Fruit fly (Drosophila melanogaster) whole organism, embryonic: ENCODE measurements around the gene Sec5.

Experiments used
- Asciz ChIP-seq: fragments of 200-800 bp; sonication (Bioruptor generic); optimal IDR thresholded peaks from 2 replicates; lab custom pipeline; 2017; ENCODE audit warnings: missing biosample characterization, mild to moderate bottlenecking, missing genetic modification characterization, missing genetic modification reagents
- Awh ChIP-seq: fragments of 200-800 bp; sonication (Bioruptor generic); IDR thresholded peaks from 2 replicates; pipeline ENCODE4, ENCODE4 v1.3.6; 2022; ENCODE audit warnings: missing biosample characterization, missing genetic modification characterization
- CG11398 ChIP-seq: fragments of 200-800 bp; sonication (Bioruptor generic); optimal IDR thresholded peaks from 2 replicates; lab custom pipeline; 2016; ENCODE audit warnings: missing biosample characterization, missing genetic modification characterization
- CG11695 ChIP-seq: fragments of 200-800 bp; sonication (Bioruptor generic); IDR thresholded peaks from 3 replicates; pipeline ENCODE4 v1.3.6; 2022; ENCODE audit warnings: missing biosample characterization, missing genetic modification characterization
- CG14860 ChIP-seq: fragments of 200-800 bp; sonication (Bioruptor generic); IDR thresholded peaks from 3 replicates; pipeline ENCODE4 v1.3.6; 2022; ENCODE audit warnings: missing biosample characterization, missing genetic modification characterization; ENCODE audit not compliant: partially characterized antibody
- CG15011 ChIP-seq: fragments of 200-800 bp; sonication (Bioruptor generic); optimal IDR thresholded peaks from 3 replicates; lab custom pipeline; 2018; ENCODE audit warnings: missing biosample characterization, mild to moderate bottlenecking, missing genetic modification characterization
- CG18764 ChIP-seq: fragments of 200-800 bp; sonication (Bioruptor generic); optimal IDR thresholded peaks from 3 replicates; lab custom pipeline; 2016; ENCODE audit warnings: missing biosample characterization, missing genetic modification characterization
- CG2712 ChIP-seq: fragments of 200-800 bp; optimal IDR thresholded peaks from 3 replicates; lab custom pipeline; 2019; ENCODE audit warnings: missing biosample characterization, mild to moderate bottlenecking, missing genetic modification characterization, moderate library complexity
- CG31224 ChIP-seq: fragments of 200-800 bp; sonication (Bioruptor generic); IDR thresholded peaks from 2 replicates; pipeline ENCODE4 v1.3.6; 2022; ENCODE audit warnings: missing biosample characterization, missing genetic modification characterization
- CG32767 ChIP-seq: fragments of 200-800 bp; sonication (Bioruptor generic); IDR thresholded peaks from 2 replicates; pipeline ENCODE4 v1.3.6; 2022; ENCODE audit warnings: missing biosample characterization, missing genetic modification characterization
- CG4360 ChIP-seq: fragments of 200-800 bp; sonication (Bioruptor generic); IDR thresholded peaks from 2 replicates; pipeline ENCODE4 v1.3.6; 2022; ENCODE audit warnings: missing biosample characterization, missing genetic modification characterization
- CG4707 ChIP-seq: fragments of 200-800 bp; sonication (Bioruptor generic); optimal IDR thresholded peaks from 2 replicates; lab custom pipeline; 2018; ENCODE audit warnings: missing biosample characterization, mild to moderate bottlenecking, missing genetic modification characterization, moderate library complexity
- CG4820 ChIP-seq: fragments of 200-800 bp; sonication (Bioruptor generic); optimal IDR thresholded peaks from 3 replicates; lab custom pipeline; 2016; ENCODE audit warnings: missing biosample characterization, missing genetic modification characterization
- CG7987 ChIP-seq: fragments of 200-800 bp; sonication (Bioruptor generic); optimal IDR thresholded peaks from 2 replicates; lab custom pipeline; 2018; ENCODE audit warnings: missing biosample characterization, mild to moderate bottlenecking, missing genetic modification characterization, moderate library complexity
- CG8281 ChIP-seq: fragments of 200-800 bp; sonication (Bioruptor generic); optimal IDR thresholded peaks from 2 replicates; lab custom pipeline; 2018; ENCODE audit warnings: missing biosample characterization, mild to moderate bottlenecking, missing genetic modification characterization, moderate library complexity
- Deaf1 ChIP-seq: fragments of 200-800 bp; optimal IDR thresholded peaks from 3 replicates; lab custom pipeline; 2019; ENCODE audit warnings: missing biosample characterization, mild to moderate bottlenecking, missing genetic modification characterization, moderate library complexity
- Fer2 ChIP-seq: fragments of 200-800 bp; sonication (Bioruptor generic); optimal IDR thresholded peaks from 2 replicates; lab custom pipeline; 2018; ENCODE audit warnings: missing biosample characterization, mild to moderate bottlenecking, missing genetic modification characterization, moderate library complexity
- H15 ChIP-seq: fragments of 200-800 bp; sonication (Bioruptor generic); IDR thresholded peaks from 3 replicates; pipeline ENCODE4 v1.3.6; 2022; ENCODE audit warnings: missing biosample characterization, missing genetic modification characterization
- Hr51 ChIP-seq, 2 experiments: fragments of 200-800 bp; sonication (Bioruptor generic); optimal IDR thresholded peaks; 2 replicates in 1 of 2; 3 replicates in 1 of 2; lab custom pipeline; 2016 to 2018; ENCODE audit warnings: missing biosample characterization in 2 of 2, missing genetic modification characterization in 2 of 2, mild to moderate bottlenecking in 1 of 2, moderate library complexity in 1 of 2
- Tbp ChIP-seq: fragments of >200 bp; optimal IDR thresholded peaks from 2 replicates; lab custom pipeline; 2018; ENCODE audit warnings: missing biosample characterization, missing genetic modification characterization
- bab2 ChIP-seq: fragments of 200-800 bp; sonication (Bioruptor generic); optimal IDR thresholded peaks from 2 replicates; lab custom pipeline; 2016; ENCODE audit warnings: missing biosample characterization, missing genetic modification characterization
- bowl ChIP-seq: fragments of 200-800 bp; sonication (Bioruptor generic); IDR thresholded peaks from 2 replicates; pipeline ENCODE4 v1.3.6; 2022; ENCODE audit warnings: missing biosample characterization, missing genetic modification characterization
- dm ChIP-seq: fragments of 200-800 bp; sonication (Bioruptor generic); optimal IDR thresholded peaks from 3 replicates; lab custom pipeline; 2016; ENCODE audit warnings: missing biosample characterization, missing genetic modification characterization
- dpn ChIP-seq, 2 experiments: fragments of 200-800 bp; sonication (Bioruptor generic); optimal IDR thresholded peaks; 3 replicates each; lab custom pipeline; 2016; ENCODE audit warnings: missing biosample characterization in 2 of 2, missing genetic modification characterization in 2 of 2
- dysf ChIP-seq: fragments of 200-800 bp; sonication (Bioruptor generic); IDR thresholded peaks from 3 replicates; pipeline ENCODE4 v1.3.6; 2022; ENCODE audit warnings: missing biosample characterization, missing genetic modification characterization
- emc ChIP-seq: fragments of 200-800 bp; sonication (Bioruptor generic); optimal IDR thresholded peaks from 2 replicates; lab custom pipeline; 2016; ENCODE audit warnings: missing biosample characterization, missing genetic modification characterization
- fd102C ChIP-seq: fragments of 200-800 bp; sonication (Bioruptor generic); optimal IDR thresholded peaks from 2 replicates; lab custom pipeline; 2018; ENCODE audit warnings: missing biosample characterization, mild to moderate bottlenecking, missing genetic modification characterization, moderate library complexity
- gro ChIP-seq: fragments of 200-800 bp; sonication (Bioruptor generic); optimal IDR thresholded peaks from 2 replicates; lab custom pipeline; 2016; ENCODE audit warnings: missing biosample characterization, missing genetic modification characterization
- jigr1 ChIP-seq: fragments of 200-800 bp; sonication (Bioruptor generic); IDR thresholded peaks from 3 replicates; pipeline ENCODE4 v1.3.6; 2022; ENCODE audit warnings: missing biosample characterization, missing genetic modification characterization
- jumu ChIP-seq: fragments of 200-800 bp; sonication (Bioruptor generic); optimal IDR thresholded peaks from 3 replicates; lab custom pipeline; 2016; ENCODE audit warnings: missing biosample characterization, missing genetic modification characterization
- lola ChIP-seq, 3 experiments: fragments of >200 bp in 2 of 3; fragments of 200-800 bp in 1 of 3; sonication (Bioruptor generic) in 1 of 3; optimal IDR thresholded peaks; 2 replicates each; lab custom pipeline; 2017 to 2019; ENCODE audit warnings: missing biosample characterization in 3 of 3, missing genetic modification characterization in 3 of 3, mild to moderate bottlenecking in 1 of 3, moderate library complexity in 1 of 3
- lov ChIP-seq, 2 experiments: fragments of 200-800 bp in 1 of 2; fragments of >200 bp in 1 of 2; sonication (Bioruptor generic) in 1 of 2; IDR thresholded peaks in 1 of 2; optimal IDR thresholded peaks in 1 of 2; 2 replicates in 1 of 2; 3 replicates in 1 of 2; pipeline versions ENCODE4 v1.3.6 to Lab custom; 2017 to 2022; ENCODE audit warnings: missing biosample characterization in 1 of 2, missing genetic modification characterization in 1 of 2
- luna ChIP-seq: fragments of 200-800 bp; sonication (Bioruptor generic); optimal IDR thresholded peaks from 2 replicates; lab custom pipeline; 2016; ENCODE audit warnings: missing biosample characterization, missing genetic modification characterization
- otp ChIP-seq: fragments of 200-800 bp; sonication (Bioruptor generic); IDR thresholded peaks from 3 replicates; pipeline ENCODE4, ENCODE4 v1.3.6; 2022; ENCODE audit warnings: missing biosample characterization, missing genetic modification characterization
- pnt ChIP-seq: fragments of 200-800 bp; sonication (Bioruptor generic); optimal IDR thresholded peaks from 3 replicates; lab custom pipeline; 2016; ENCODE audit warnings: missing biosample characterization, missing genetic modification characterization
- rib ChIP-seq: fragments of 200-800 bp; sonication (Bioruptor generic); IDR thresholded peaks from 2 replicates; pipeline ENCODE4 v1.3.6; 2022; ENCODE audit warnings: missing biosample characterization, missing genetic modification characterization
- run ChIP-seq: fragments of 200-800 bp; sonication (Bioruptor generic); optimal IDR thresholded peaks from 3 replicates; lab custom pipeline; 2018; ENCODE audit warnings: missing biosample characterization, mild to moderate bottlenecking, missing genetic modification characterization
- salm ChIP-seq: fragments of 200-800 bp; sonication (Bioruptor generic); optimal IDR thresholded peaks from 2 replicates; lab custom pipeline; 2018; ENCODE audit warnings: missing biosample characterization, mild to moderate bottlenecking, missing genetic modification characterization
- sc ChIP-seq, 3 experiments: fragments of >200 bp in 2 of 3; fragments of 200-800 bp in 1 of 3; sonication (Bioruptor generic) in 1 of 3; optimal IDR thresholded peaks; 2 replicates in 2 of 3; 3 replicates in 1 of 3; lab custom pipeline; 2017; ENCODE audit warnings: mild to moderate bottlenecking in 1 of 3, missing biosample characterization in 1 of 3, missing genetic modification characterization in 1 of 3, missing genetic modification reagents in 1 of 3
- scrt ChIP-seq: fragments of 200-800 bp; sonication (Bioruptor generic); optimal IDR thresholded peaks from 2 replicates; lab custom pipeline; 2018; ENCODE audit warnings: missing biosample characterization, mild to moderate bottlenecking, missing genetic modification characterization, moderate library complexity
- seq ChIP-seq: fragments of 200-800 bp; sonication (Bioruptor generic); IDR thresholded peaks from 2 replicates; pipeline ENCODE4 v1.3.6; 2022; ENCODE audit warnings: missing biosample characterization, missing genetic modification characterization
- ssp ChIP-seq: fragments of 200-800 bp; sonication (Bioruptor generic); IDR thresholded peaks from 2 replicates; pipeline ENCODE4 v1.3.6; 2022; ENCODE audit warnings: missing biosample characterization, missing genetic modification characterization
- sug ChIP-seq: fragments of 200-800 bp; optimal IDR thresholded peaks from 2 replicates; lab custom pipeline; 2019; ENCODE audit warnings: missing biosample characterization, mild to moderate bottlenecking, missing genetic modification characterization, moderate library complexity
- tgo ChIP-seq: fragments of 200-800 bp; sonication (Bioruptor generic); IDR thresholded peaks from 3 replicates; pipeline ENCODE4 v1.3.6; 2022; ENCODE audit warnings: missing biosample characterization, missing genetic modification characterization
- tio ChIP-seq: fragments of 200-800 bp; sonication (Bioruptor generic); optimal IDR thresholded peaks from 2 replicates; lab custom pipeline; 2017; ENCODE audit warnings: missing biosample characterization, missing genetic modification characterization, inconsistent platforms
- tll ChIP-seq, 2 experiments: fragments of 200-800 bp in 1 of 2; fragments of >200 bp in 1 of 2; sonication (Bioruptor generic) in 1 of 2; optimal IDR thresholded peaks; 2 replicates each; lab custom pipeline; 2017 to 2019; ENCODE audit warnings: missing biosample characterization in 2 of 2, missing genetic modification characterization in 2 of 2, mild to moderate bottlenecking in 1 of 2, moderate library complexity in 1 of 2
- trem ChIP-seq: fragments of 200-800 bp; optimal IDR thresholded peaks from 3 replicates; lab custom pipeline; 2019; ENCODE audit warnings: missing biosample characterization, mild to moderate bottlenecking, missing genetic modification characterization, moderate library complexity
- unc-4 ChIP-seq: fragments of 200-800 bp; sonication (Bioruptor generic); IDR thresholded peaks from 2 replicates; pipeline ENCODE4 v1.3.6; 2022; ENCODE audit warnings: missing biosample characterization, missing genetic modification characterization; ENCODE audit not compliant: partially characterized antibody
- wdn ChIP-seq: fragments of 200-800 bp; sonication (Bioruptor generic); IDR thresholded peaks from 2 replicates; pipeline ENCODE4 v1.3.6; 2022; ENCODE audit warnings: missing biosample characterization, missing genetic modification characterization
- wek ChIP-seq: fragments of 200-800 bp; sonication (Bioruptor generic); optimal IDR thresholded peaks from 3 replicates; lab custom pipeline; 2018; ENCODE audit warnings: missing biosample characterization, mild to moderate bottlenecking, missing genetic modification characterization, moderate library complexity

The Sec5 gene

DNA sequence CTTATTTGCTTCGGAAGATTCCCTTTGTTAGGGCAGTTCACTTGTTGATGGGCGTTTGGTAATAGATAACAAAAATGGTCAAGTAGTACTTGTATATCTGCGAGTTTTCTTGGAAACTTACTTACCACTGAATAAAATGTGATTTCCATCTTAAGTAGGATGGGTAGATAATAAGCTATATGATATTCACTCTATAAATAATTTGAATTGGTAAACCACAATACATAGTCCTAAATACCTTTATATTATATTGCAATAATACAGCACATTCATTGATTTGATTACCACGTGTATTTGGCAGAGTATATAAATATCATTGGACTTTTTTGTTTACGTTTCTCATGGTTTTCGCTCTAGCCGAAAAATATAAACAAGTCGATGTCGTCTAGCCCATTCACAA lies 18.8 kb downstream of the Sec5 start (continued):
- peak in 1 of 2 experiments; percentile 81 for TF ChIP-seq Hr51 (GFP tag; optimal IDR thresholded peaks at IDR 0.05; lab: Kevin White, UChicago)
- peak; percentile 49 for TF ChIP-seq sug (tag; lab: Kevin White, UChicago)
- peak; percentile 50 for TF ChIP-seq bab2
- no peak for TF ChIP-seq CG4360 (GFP tag; lab: Robert Waterston, UW)
- 0 out of 2 replicates have a peak, but pooled peaks have one; percentile 25 for TF ChIP-seq ssp (GFP tag; lab: Robert Waterston, UW)
- TF ChIP-seq CG4707 = no peak
- TF ChIP-seq CG11398 (GFP tag; lab: Kevin White, UChicago) = no peak
- TF ChIP-seq CG31224 (GFP tag; lab: Robert Waterston, UW) = no peak
- TF ChIP-seq CG11695 (GFP tag; lab: Robert Waterston, UW) = peak; percentile 72; the same call in 2 of the 3 replicates
- TF ChIP-seq CG4820 = peak; percentile 9
- no peak for TF ChIP-seq gro (GFP tag; lab: Kevin White, UChicago)
- TF ChIP-seq salm = peak; percentile 24
- TF ChIP-seq Tbp (GFP tag; lab: Kevin White, UChicago) = no peak
- TF ChIP-seq trem = no peak
- TF ChIP-seq CG15011 (GFP tag; lab: Kevin White, UChicago) = peak; percentile 26
- TF ChIP-seq pnt (GFP tag; lab: Kevin White, UChicago) = no peak
- TF ChIP-seq Deaf1 = peak; percentile 18
- TF ChIP-seq CG8281 (tag; lab: Kevin White, UChicago) = no peak
- TF ChIP-seq dpn (GFP tag; optimal IDR thresholded peaks at IDR 0.05; lab: Kevin White, UChicago) = peak; percentile 38 to 60
- TF ChIP-seq tio (GFP tag; lab: Kevin White, UChicago) = peak; percentile 12
- no peak for TF ChIP-seq sc (optimal IDR thresholded peaks at IDR 0.05; lab: Kevin White, UChicago)
- TF ChIP-seq sc (GFP tag; optimal IDR thresholded peaks at IDR 0.05; lab: Kevin White, UChicago) = peak; percentile 16
- TF ChIP-seq lola (GFP tag; optimal IDR thresholded peaks at IDR 0.05; lab: Kevin White, UChicago) = peak in 1 of 3 experiments; percentile 7
- TF ChIP-seq CG7987 (GFP tag; lab: Kevin White, UChicago) = peak; percentile 31
- peak; percentile 41 for TF ChIP-seq seq
- TF ChIP-seq unc-4 (GFP tag; lab: Robert Waterston, UW) = no peak
- no peak for TF ChIP-seq CG14860 (GFP tag; lab: Robert Waterston, UW)
- no peak for TF ChIP-seq emc (GFP tag; lab: Kevin White, UChicago)
- no peak for TF ChIP-seq tll (GFP tag; optimal IDR thresholded peaks at IDR 0.05; lab: Kevin White, UChicago)
- no peak for TF ChIP-seq dm (GFP tag; lab: Kevin White, UChicago)
- no peak for TF ChIP-seq luna (GFP tag; lab: Kevin White, UChicago)
- peak; percentile 27 for TF ChIP-seq Fer2 (tag; lab: Kevin White, UChicago)
- peak; percentile 83 for TF ChIP-seq dysf (GFP tag; lab: Robert Waterston, UW)
- no peak for TF ChIP-seq otp (GFP tag; lab: Robert Waterston, UW)
- no peak for TF ChIP-seq rib (GFP tag; lab: Robert Waterston, UW)
- TF ChIP-seq wdn = no peak
- TF ChIP-seq jumu = peak; percentile 5
- peak; percentile 33 for TF ChIP-seq run (tag; lab: Kevin White, UChicago)
- no peak for TF ChIP-seq lov (optimal IDR thresholded peaks at IDR 0.05; lab: Kevin White, UChicago)
- TF ChIP-seq lov (GFP tag; IDR thresholded peaks at IDR 0.05; lab: Robert Waterston, UW) = no peak
- TF ChIP-seq Asciz (GFP tag; lab: Kevin White, UChicago) = peak; percentile 57
- TF ChIP-seq bowl = no peak
- no peak for TF ChIP-seq Awh
- peak; percentile 46; the same call in 1 of the 2 replicates for TF ChIP-seq CG32767 (GFP tag; lab: Robert Waterston, UW)
- TF ChIP-seq fd102C (GFP tag; lab: Kevin White, UChicago) = no peak
- TF ChIP-seq jigr1 (GFP tag; lab: Robert Waterston, UW) = no peak
- TF ChIP-seq tgo = peak; percentile 73; the same call in 2 of the 3 replicates
- no peak for TF ChIP-seq CG18764 (GFP tag; lab: Kevin White, UChicago)
- peak; percentile 21 for TF ChIP-seq scrt (GFP tag; lab: Kevin White, UChicago)
- TF ChIP-seq wek (GFP tag; lab: Kevin White, UChicago) = no peak
- peak; percentile 66 for TF ChIP-seq CG2712 (tag; lab: Kevin White, UChicago)
- 0 out of 3 replicates have a peak, but pooled peaks have one; percentile 44 for TF ChIP-seq H15 (GFP tag; lab: Robert Waterston, UW)
